Worm (Caenorhabditis elegans) whole organism, L4/young adult: ENCODE data around the gene mib-1.

Source experiments
- W03F9.2 ChIP-seq: fragments of 150-350 bp; optimal IDR thresholded peaks from 2 replicates; lab custom pipeline; 2014; ENCODE audit warnings: missing biosample characterization, missing genetic modification characterization
- dao-5 ChIP-seq: sonication (generic microtip); optimal IDR thresholded peaks from 2 replicates; lab custom pipeline; 2016; ENCODE audit warnings: missing genotype, missing genetic modification characterization, moderate library complexity, missing compliant biosample characterization
- him-1 ChIP-seq: sonication (generic microtip); optimal IDR thresholded peaks from 2 replicates; lab custom pipeline; 2016; ENCODE audit warnings: missing genotype, missing genetic modification reagents, missing genetic modification characterization, missing compliant biosample characterization

Gene mib-1

DNA sequence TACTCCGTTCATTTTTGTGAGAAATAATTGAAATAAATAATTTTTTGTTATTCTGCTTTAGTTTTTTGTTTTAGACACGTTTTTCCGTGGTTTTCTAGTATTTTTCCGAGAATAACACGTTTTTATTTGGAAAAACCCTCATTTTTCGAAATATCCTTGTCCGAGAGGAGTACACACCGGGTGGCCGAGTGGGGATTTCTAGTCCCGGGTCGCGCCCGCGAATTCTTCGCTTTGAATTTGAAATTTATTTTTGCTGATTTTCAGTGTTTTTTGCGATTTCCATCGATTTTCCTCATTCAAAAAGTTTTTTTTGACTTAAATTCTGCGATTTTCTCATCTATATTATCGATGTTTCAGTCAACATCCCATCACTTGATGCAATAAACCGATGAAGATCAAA, at the start of gene mib-1, which contains the start of the genes gly-9 and smc-3:
Gene mib-1, minus strand, starts transcription at position 123 of the 400 bp plus-strand sequence.
Gene gly-9, minus strand, starts transcription at position 27 of the 400 bp plus-strand sequence.
Gene smc-3, plus strand, starts transcription at position 351 of the 400 bp plus-strand sequence.
- TF ChIP-seq W03F9.2 (tag; lab: Kevin White, UChicago) (peak; percentile 39), dao-5 (tag; lab: Kevin White, UChicago) (no peak), him-1 (tag; lab: Kevin White, UChicago) (peak; percentile 39)

DNA sequence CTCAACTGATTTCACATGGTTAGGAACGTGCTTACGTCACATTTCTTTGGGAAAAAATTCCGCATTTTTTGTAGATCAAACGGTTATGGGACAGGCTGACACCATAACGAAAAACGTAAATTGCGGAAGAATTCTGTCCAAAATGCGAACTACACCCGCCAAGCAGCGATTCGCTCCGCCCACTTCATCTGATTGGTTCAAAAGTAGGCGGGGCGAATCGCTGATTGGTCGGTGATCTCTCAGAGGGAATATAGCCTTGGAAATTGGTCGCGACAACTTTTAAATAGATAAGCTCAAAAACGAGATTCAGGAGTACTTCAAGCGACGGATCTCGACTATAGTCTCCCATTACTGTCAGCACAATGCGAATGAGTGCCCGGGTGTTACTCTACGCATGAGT, 47.2 kb upstream of the mib-1 start:
- no peak for TF ChIP-seq dao-5 (tag; lab: Kevin White, UChicago)
- TF ChIP-seq W03F9.2 (tag; lab: Kevin White, UChicago) = no peak
- no peak for TF ChIP-seq him-1 (tag; lab: Kevin White, UChicago)

DNA sequence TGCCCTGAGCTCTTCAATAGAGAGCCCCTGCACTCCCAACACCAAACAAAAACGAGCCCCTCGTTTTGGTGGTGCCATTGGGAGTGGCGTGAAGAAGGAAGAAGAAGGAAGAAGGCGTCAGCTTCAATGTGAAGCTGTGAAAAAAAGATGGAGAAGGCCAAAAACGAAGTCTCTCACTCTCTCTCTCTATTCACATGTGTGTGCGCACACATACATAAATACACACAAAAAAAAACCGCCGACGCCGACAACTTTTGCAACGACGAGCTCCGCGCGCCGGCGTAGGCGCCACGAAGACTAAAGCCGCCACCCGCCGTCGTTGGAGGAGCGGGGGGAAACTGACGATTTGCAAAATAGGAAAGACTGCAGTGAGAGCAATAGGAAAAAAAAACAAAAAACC, 45.6 kb upstream of the mib-1 start:
- TF ChIP-seq W03F9.2 (tag; lab: Kevin White, UChicago) = no peak
- TF ChIP-seq him-1 (tag; lab: Kevin White, UChicago) = peak; percentile 23

ce11 chrIII:11334346-11334745, 43.9 kb upstream of the mib-1 start:
- TF ChIP-seq him-1 (tag; lab: Kevin White, UChicago) = peak; percentile 20
- TF ChIP-seq W03F9.2 (tag; lab: Kevin White, UChicago) = no peak

ce11 chrIII:11333032-11333732, 42.7 kb upstream of the mib-1 start, which contains the start of gene T28D6.5:
T28D6.5 (plus strand) TSS chrIII:11333682.
- TF ChIP-seq W03F9.2 (tag; lab: Kevin White, UChicago) (no peak), him-1 (tag; lab: Kevin White, UChicago) (no peak), dao-5 (tag; lab: Kevin White, UChicago) (no peak)

DNA sequence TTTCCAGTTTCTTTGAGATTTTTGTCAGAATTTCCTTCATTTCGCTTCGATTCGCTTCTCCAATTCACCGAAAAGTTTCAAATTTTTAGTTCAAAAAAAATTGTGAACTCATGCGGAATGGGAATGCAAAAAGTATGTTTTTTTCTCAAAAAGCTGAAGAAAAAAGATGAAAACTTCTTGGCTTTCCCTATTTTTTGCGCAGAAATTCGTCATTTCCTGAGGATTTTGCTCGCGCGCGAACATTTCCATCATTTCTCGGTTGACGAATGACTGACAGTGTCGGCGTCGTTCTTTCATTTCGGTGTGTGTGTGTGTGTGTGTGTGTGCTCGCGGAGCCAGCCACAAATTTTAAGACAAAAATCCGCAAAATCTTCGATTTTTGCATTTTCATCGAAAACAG, 41.8 kb upstream of the mib-1 start:
- no peak for TF ChIP-seq W03F9.2 (tag; lab: Kevin White, UChicago)
- no peak for TF ChIP-seq him-1 (tag; lab: Kevin White, UChicago)
- no peak for TF ChIP-seq dao-5 (tag; lab: Kevin White, UChicago)

ce11 chrIII:11324093-11324492, 33.6 kb upstream of the mib-1 start:
- no peak for TF ChIP-seq him-1 (tag; lab: Kevin White, UChicago)
- TF ChIP-seq dao-5 (tag; lab: Kevin White, UChicago) = no peak
- TF ChIP-seq W03F9.2 (tag; lab: Kevin White, UChicago) = no peak

DNA sequence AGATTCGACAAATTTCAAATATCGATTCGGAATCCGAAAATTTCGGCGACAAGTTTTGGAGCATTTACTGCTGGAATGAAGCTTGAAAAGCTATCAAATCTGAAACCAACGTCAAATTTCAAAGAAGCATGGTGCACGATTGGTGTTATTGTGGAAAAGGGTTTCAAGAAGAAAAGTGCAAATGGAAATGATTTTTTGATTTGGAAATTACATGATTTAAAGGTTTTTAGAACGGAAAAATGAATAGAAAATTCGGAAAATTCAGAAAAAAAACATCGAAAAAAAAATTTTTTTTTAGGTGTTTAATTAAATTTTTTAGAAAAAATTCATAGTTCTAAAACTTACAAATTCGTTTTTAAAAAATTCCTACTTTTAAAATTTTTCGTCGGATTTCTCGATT, 27.7 kb upstream of the mib-1 start, which contains the start of gene teg-1:
Gene teg-1, minus strand, starts transcription at position 101 of the 400 bp plus-strand sequence.
- TF ChIP-seq him-1 (tag; lab: Kevin White, UChicago) (no peak), dao-5 (tag; lab: Kevin White, UChicago) (no peak), W03F9.2 (tag; lab: Kevin White, UChicago) (no peak)

- TF ChIP-seq him-1 (tag; lab: Kevin White, UChicago) = peak; percentile 31
- no peak for TF ChIP-seq dao-5 (tag; lab: Kevin White, UChicago)
- TF ChIP-seq W03F9.2 (tag; lab: Kevin White, UChicago) = peak; percentile 59
These were observed 26.7 kb upstream of the mib-1 start, which contains the start of gene mcm-10 for ce11 chrIII:11317164-11317620. mcm-10 (plus strand) TSS chrIII:11317570.

ce11 chrIII:11311466-11311865, 21.0 kb upstream of the mib-1 start, which contains the start of gene rab-35:
rab-35 (minus strand) TSS chrIII:11311566.
- TF ChIP-seq him-1 (tag; lab: Kevin White, UChicago) (no peak), dao-5 (tag; lab: Kevin White, UChicago) (no peak), W03F9.2 (tag; lab: Kevin White, UChicago) (no peak)

- TF ChIP-seq dao-5 (tag; lab: Kevin White, UChicago) (no peak), W03F9.2 (tag; lab: Kevin White, UChicago) (no peak), him-1 (tag; lab: Kevin White, UChicago) (no peak)
These were observed 600 bp downstream of the mib-1 start for ce11 chrIII:11289876-11290275.

ce11 chrIII:11288295-11288694, 2.2 kb downstream of the mib-1 start:
- TF ChIP-seq W03F9.2 (tag; lab: Kevin White, UChicago) = no peak
- TF ChIP-seq dao-5 (tag; lab: Kevin White, UChicago) = no peak
- no peak for TF ChIP-seq him-1 (tag; lab: Kevin White, UChicago)

ce11 chrIII:11287340-11287739, 3.1 kb downstream of the mib-1 start:
- TF ChIP-seq dao-5 (tag; lab: Kevin White, UChicago) (no peak), W03F9.2 (tag; lab: Kevin White, UChicago) (no peak), him-1 (tag; lab: Kevin White, UChicago) (no peak)
